Fruit fly (Drosophila melanogaster): Measurements from ENCODE around the gene CG17776.

- no peak for TF ChIP-seq CG13204 (GFP tag; optimal IDR thresholded peaks at IDR 0.05)
- TF ChIP-seq Ets98B (GFP tag; IDR thresholded peaks at IDR 0.05), result peak; percentile 81
- no peak for TF ChIP-seq CG34367 (tag; optimal IDR thresholded peaks at IDR 0.05)
- TF ChIP-seq CG17806 (tag; optimal IDR thresholded peaks at IDR 0.05), result no peak
- no peak for TF ChIP-seq Pif1A (GFP tag; optimal IDR thresholded peaks at IDR 0.05)
These were observed 19.1 kb upstream of the CG17776 start for dm6 chrX:2165394-2165793.

Measured in whole organism, pupa.